Worm (Caenorhabditis elegans) whole organism, L2 larva: ENCODE measurements around the gene nhr-159.

Experiments
- R02D3.7 ChIP-seq: fragments of 150-350 bp; optimal IDR thresholded peaks from 2 replicates; lab custom pipeline; 2014; ENCODE audit warnings: missing biosample characterization, missing genetic modification characterization
- ama-1 ChIP-seq: fragments of 150-350 bp; optimal IDR thresholded peaks from 2 replicates; lab custom pipeline; 2018; ENCODE audit warnings: inconsistent platforms
- ceh-82 ChIP-seq: fragments of 150-350 bp; optimal IDR thresholded peaks from 2 replicates; lab custom pipeline; 2014; ENCODE audit warnings: missing biosample characterization, missing genetic modification characterization
- egl-27 ChIP-seq: sonication (generic microtip); optimal IDR thresholded peaks from 3 replicates; lab custom pipeline; 2017; ENCODE audit warnings: missing biosample characterization, missing genetic modification reagents, missing genetic modification characterization
- elt-1 ChIP-seq: fragments of 150-350 bp; optimal IDR thresholded peaks from 2 replicates; lab custom pipeline; 2014; ENCODE audit warnings: missing biosample characterization, missing genetic modification characterization
- lin-13 ChIP-seq: fragments of 150-350 bp; optimal IDR thresholded peaks from 2 replicates; lab custom pipeline; 2014; ENCODE audit warnings: missing biosample characterization, missing genetic modification reagents, missing genetic modification characterization
- lin-39 ChIP-seq: fragments of 150-350 bp; optimal IDR thresholded peaks from 2 replicates; lab custom pipeline; 2014; ENCODE audit warnings: missing biosample characterization, missing genetic modification reagents, missing genetic modification characterization
- nhr-11 ChIP-seq: fragments of 150-350 bp; optimal IDR thresholded peaks from 2 replicates; lab custom pipeline; 2014; ENCODE audit warnings: missing biosample characterization, missing genetic modification characterization
- nhr-237 ChIP-seq: fragments of 150-350 bp; optimal IDR thresholded peaks from 2 replicates; lab custom pipeline; 2014; ENCODE audit warnings: missing biosample characterization, missing genetic modification characterization
- nhr-6 ChIP-seq: fragments of 150-350 bp; optimal IDR thresholded peaks from 2 replicates; lab custom pipeline; 2014; ENCODE audit warnings: missing biosample characterization, missing genetic modification characterization
- nhr-77 ChIP-seq: fragments of 150-350 bp; optimal IDR thresholded peaks from 2 replicates; lab custom pipeline; 2014; ENCODE audit warnings: missing biosample characterization, missing genetic modification characterization
- skn-1 ChIP-seq: sonication (generic microtip); optimal IDR thresholded peaks from 2 replicates; lab custom pipeline; 2017; ENCODE audit warnings: missing biosample characterization, missing genetic modification characterization
- ztf-11 ChIP-seq: sonication (generic microtip); optimal IDR thresholded peaks from 2 replicates; lab custom pipeline; 2017; ENCODE audit warnings: missing biosample characterization, missing genetic modification characterization

ce11 chrV:3862851-3863250, 15.3 kb downstream of the nhr-159 start, which contains the start of gene nhr-187:
- TF ChIP-seq egl-27 (tag; lab: Kevin White, UChicago) (no peak), lin-13 (GFP tag; lab: Kevin White, UChicago) (no peak), lin-39 (tag; lab: Kevin White, UChicago) (no peak), skn-1 (no peak), ztf-11 (tag; lab: Kevin White, UChicago) (no peak), nhr-237 (tag; lab: Kevin White, UChicago) (no peak), nhr-6 (tag; lab: Kevin White, UChicago) (no peak), R02D3.7 (tag; lab: Kevin White, UChicago) (no peak), nhr-77 (tag; lab: Kevin White, UChicago) (no peak), elt-1 (no peak), ama-1 (no peak), nhr-11 (tag; lab: Kevin White, UChicago) (no peak), ceh-82 (tag; lab: Kevin White, UChicago) (no peak)
